Fruit fly (Drosophila melanogaster): ENCODE measurements around the gene Slc25A46b.

Gene Slc25A46b

DNA sequence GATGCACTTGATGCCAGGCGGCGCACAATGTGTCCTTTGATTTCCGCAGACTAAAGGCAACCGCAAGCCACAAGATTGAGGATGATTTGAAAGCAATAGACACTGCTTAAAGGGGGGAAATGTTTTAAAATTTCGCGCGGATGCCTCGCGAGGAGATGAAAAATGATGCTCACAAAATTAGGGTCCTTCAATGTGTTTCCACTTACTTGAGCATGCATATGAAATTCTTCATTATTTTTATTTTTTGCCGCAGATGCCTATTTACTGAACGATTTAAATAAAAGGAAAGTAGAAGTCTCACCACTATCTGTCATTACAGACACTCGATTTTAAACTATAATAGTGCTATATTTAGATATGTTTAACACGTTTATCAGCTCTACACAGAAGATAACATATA lies at the start of gene Slc25A46b:
Slc25A46b (plus strand) TSS at position 301 of the 400 bp plus-strand sequence.
- no peak for TF ChIP-seq CTCF (optimal IDR thresholded peaks at IDR 0.05)
- TF ChIP-seq CG8478 (optimal IDR thresholded peaks at IDR 0.05): no peak

DNA sequence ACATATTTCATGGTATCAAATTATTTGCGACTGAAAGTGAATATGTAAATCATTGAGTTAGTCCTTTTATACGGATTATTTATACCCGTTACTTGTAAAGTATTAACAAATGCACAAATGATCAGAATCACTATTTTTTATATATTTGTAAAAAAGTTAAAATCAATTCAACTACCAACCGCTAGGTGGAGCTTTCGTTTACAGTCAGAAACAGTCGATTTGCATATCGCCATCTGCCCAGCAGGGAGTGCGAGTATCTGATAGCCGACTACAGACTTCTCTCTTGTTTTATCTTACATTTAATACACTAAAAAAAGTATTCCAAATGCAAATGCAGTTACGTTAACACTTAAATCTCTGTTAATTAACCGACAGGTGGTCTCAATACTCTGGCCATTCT lies 29.1 kb upstream of the Slc25A46b start:
- TF ChIP-seq CTCF (optimal IDR thresholded peaks at IDR 0.05): peak; percentile 12 to 53
- no peak for TF ChIP-seq CG8478 (optimal IDR thresholded peaks at IDR 0.05)

DNA sequence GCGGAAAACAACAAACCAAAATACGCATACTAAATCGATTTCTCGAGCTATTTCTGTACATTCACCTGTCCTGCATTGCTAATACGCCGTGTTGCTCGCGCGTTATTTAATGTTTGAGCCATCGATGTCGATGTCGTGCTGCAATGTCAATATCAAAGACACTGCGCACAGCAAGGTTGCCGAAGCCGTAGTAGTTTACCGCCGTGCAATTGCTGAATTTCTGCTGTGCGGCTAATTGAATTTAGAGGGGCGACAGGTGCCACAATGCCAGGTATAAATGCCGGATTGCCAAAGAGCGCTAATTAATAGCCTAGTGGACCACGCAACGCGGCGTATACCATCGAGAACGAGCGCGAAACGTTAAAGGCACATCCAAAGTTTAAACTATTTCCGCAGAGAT lies 18.4 kb upstream of the Slc25A46b start, which contains the start of gene Arr1:
Arr1 (plus strand) TSS at position 301 of the 400 bp plus-strand sequence.
- TF ChIP-seq CG8478 (optimal IDR thresholded peaks at IDR 0.05) (no peak), CTCF (optimal IDR thresholded peaks at IDR 0.05) (no peak)

dm6 chr2L:18081328-18081727 lies 15.0 kb upstream of the Slc25A46b start, which contains the start of gene ninaD:
Gene ninaD (plus strand): TSS chr2L:18081628.
- no peak for TF ChIP-seq CTCF (optimal IDR thresholded peaks at IDR 0.05)
- no peak for TF ChIP-seq CG8478 (optimal IDR thresholded peaks at IDR 0.05)

DNA sequence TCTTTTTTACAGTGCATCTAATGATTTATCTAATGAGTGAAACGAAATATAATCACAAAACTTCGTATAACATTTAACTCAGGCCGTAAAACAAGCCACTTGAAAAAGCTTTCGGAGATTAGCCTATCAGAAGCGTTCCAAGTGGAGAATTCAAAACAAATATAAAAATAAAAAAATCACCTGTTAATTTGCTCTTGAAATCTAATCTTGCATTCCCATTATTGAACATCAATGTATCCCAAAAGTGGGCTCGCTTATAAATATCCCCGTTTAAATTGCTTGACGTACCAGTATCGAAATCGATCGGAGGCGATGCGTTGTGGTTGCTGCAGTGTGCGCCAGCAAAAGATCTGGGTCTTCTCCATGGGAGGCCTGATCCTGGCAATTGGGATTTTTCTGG lies 12.4 kb upstream of the Slc25A46b start, which contains the start of gene CG31741:
CG31741 (plus strand) TSS at position 301 of the 400 bp plus-strand sequence.
- no peak for TF ChIP-seq CTCF (optimal IDR thresholded peaks at IDR 0.05)

- TF ChIP-seq CG8478 (optimal IDR thresholded peaks at IDR 0.05) (no peak), CTCF (optimal IDR thresholded peaks at IDR 0.05) (no peak)
Observed at dm6 chr2L:18091705-18092104, 4.7 kb upstream of the Slc25A46b start.

dm6 chr2L:18092156-18092555 lies 4.2 kb upstream of the Slc25A46b start, which contains the start of gene CG15153:
Gene CG15153 (minus strand): TSS chr2L:18092256.
- no peak for TF ChIP-seq CG8478 (optimal IDR thresholded peaks at IDR 0.05)
- TF ChIP-seq CTCF (optimal IDR thresholded peaks at IDR 0.05): no peak

DNA sequence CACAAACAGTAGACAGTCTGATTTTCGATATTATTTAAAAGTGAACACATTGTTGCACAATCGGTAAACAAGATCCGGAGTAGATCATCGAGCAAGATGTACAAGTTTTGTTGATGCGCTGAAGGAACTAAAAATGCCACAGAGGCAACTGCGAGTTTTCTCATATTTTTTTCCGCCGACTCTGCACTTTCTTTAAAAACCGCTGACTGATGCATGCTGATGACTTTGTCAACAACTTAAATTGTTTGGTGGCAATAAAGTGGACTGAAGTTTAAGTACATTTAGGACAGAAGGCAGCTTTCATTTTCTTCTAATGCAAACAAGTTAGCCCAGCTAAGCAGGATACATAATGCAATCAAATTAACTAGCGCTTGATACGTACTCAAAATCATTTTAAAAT lies 16.1 kb downstream of the Slc25A46b start:
- TF ChIP-seq CTCF (optimal IDR thresholded peaks at IDR 0.05) (no peak), CG8478 (optimal IDR thresholded peaks at IDR 0.05) (no peak)

DNA sequence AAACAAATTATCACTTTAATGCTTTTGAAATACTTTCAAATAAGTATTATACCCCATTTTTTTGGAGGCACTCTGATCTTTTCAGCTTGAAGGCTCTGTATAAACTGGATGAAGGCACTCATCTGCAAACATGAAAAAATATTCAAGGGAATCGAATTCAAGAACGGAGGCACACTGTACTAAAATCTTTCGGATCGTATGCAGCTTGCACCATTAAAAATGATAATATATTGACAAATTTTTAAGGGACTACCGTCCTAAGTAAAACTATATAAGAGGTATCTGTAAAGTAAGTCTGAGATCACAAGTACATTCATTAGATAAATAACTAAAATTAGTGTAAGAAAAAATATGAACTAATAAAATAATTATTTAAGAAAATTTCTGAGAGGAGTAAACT lies 16.7 kb downstream of the Slc25A46b start, which contains the start of gene CG44476:
CG44476 (minus strand) TSS at position 101 of the 400 bp plus-strand sequence.
- TF ChIP-seq CTCF (optimal IDR thresholded peaks at IDR 0.05) (no peak), CG8478 (optimal IDR thresholded peaks at IDR 0.05) (no peak)

dm6 chr2L:18114176-18114703 lies 17.9 kb downstream of the Slc25A46b start, which contains the start of gene CG15152:
Gene CG15152 (plus strand): TSS chr2L:18114547.
- TF ChIP-seq CTCF (optimal IDR thresholded peaks at IDR 0.05) (no peak), CG8478 (optimal IDR thresholded peaks at IDR 0.05) (no peak)

- TF ChIP-seq CTCF (optimal IDR thresholded peaks at IDR 0.05) (no peak), CG8478 (optimal IDR thresholded peaks at IDR 0.05) (no peak)
Observed at dm6 chr2L:18115104-18115503, 18.7 kb downstream of the Slc25A46b start.

- no peak for TF ChIP-seq CG8478 (optimal IDR thresholded peaks at IDR 0.05)
- no peak for TF ChIP-seq CTCF (optimal IDR thresholded peaks at IDR 0.05)
Observed at dm6 chr2L:18119643-18120042, 23.3 kb downstream of the Slc25A46b start, which contains the start of gene CG5758. Gene CG5758 (plus strand): TSS chr2L:18119995.

dm6 chr2L:18121367-18122230 lies 25.2 kb downstream of the Slc25A46b start:
- TF ChIP-seq CTCF (optimal IDR thresholded peaks at IDR 0.05) (no peak), CG8478 (optimal IDR thresholded peaks at IDR 0.05) (no peak)

DNA sequence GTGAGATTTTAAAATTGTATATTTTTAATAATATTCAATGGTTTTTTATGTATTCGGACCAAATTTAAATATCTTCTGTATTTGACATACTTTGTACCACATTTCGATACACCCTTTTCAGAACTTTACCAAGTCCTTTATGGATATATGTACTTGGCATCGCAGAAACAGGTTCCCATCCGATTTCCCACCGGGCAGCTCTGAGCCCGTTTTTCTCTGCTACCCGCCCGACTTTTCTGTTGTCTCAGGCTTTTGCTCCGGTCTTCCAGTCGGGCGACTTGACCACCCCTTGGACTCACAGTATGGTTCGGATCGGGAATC lies 25.8 kb downstream of the Slc25A46b start:
- TF ChIP-seq CG8478 (optimal IDR thresholded peaks at IDR 0.05) (no peak), CTCF (optimal IDR thresholded peaks at IDR 0.05) (no peak)

- no peak for TF ChIP-seq CTCF (optimal IDR thresholded peaks at IDR 0.05)
Observed at dm6 chr2L:18122920-18123319, 26.6 kb downstream of the Slc25A46b start.

dm6 chr2L:18125649-18126048 lies 29.3 kb downstream of the Slc25A46b start, which contains the start of gene Grl36b:
Gene Grl36b (minus strand): TSS chr2L:18125749.
- no peak for TF ChIP-seq CTCF (optimal IDR thresholded peaks at IDR 0.05)
- no peak for TF ChIP-seq CG8478 (optimal IDR thresholded peaks at IDR 0.05)

Measured in S2 (cell line).